Worm (Caenorhabditis elegans) whole organism, mixed stage, embryonic: ENCODE measurements around the gene C15F1.5.

ENCODE experiments used
- bed-3 ChIP-seq: fragments of 200-800 bp; sonication (Bioruptor generic); optimal IDR thresholded peaks from 3 replicates; lab custom pipeline; 2018; ENCODE audit warnings: mild to moderate bottlenecking, missing genetic modification characterization, moderate library complexity, missing compliant biosample characterization
- ceh-43 ChIP-seq: fragments of 200-800 bp; sonication (Bioruptor generic); optimal IDR thresholded peaks from 2 replicates; lab custom pipeline; 2018; ENCODE audit warnings: mild to moderate bottlenecking, missing genetic modification characterization, moderate library complexity, missing compliant biosample characterization
- drap-1 ChIP-seq: fragments of 200-800 bp; sonication (Bioruptor generic); optimal IDR thresholded peaks from 3 replicates; lab custom pipeline; 2018; ENCODE audit warnings: mild to moderate bottlenecking, missing genetic modification characterization, missing compliant biosample characterization
- flh-1 ChIP-seq: fragments of 200-800 bp; sonication (Bioruptor generic); optimal IDR thresholded peaks from 2 replicates; lab custom pipeline; 2018; ENCODE audit warnings: mild to moderate bottlenecking, missing genetic modification characterization, moderate library complexity, missing compliant biosample characterization
- mep-1 ChIP-seq: fragments of 150-350 bp; optimal IDR thresholded peaks from 2 replicates; lab custom pipeline; 2017; ENCODE audit warnings: missing biosample characterization, missing genetic modification reagents, missing genetic modification characterization, inconsistent platforms
- sptf-1 ChIP-seq: sonication (generic microtip); optimal IDR thresholded peaks from 2 replicates; lab custom pipeline; 2017; ENCODE audit warnings: mild to moderate bottlenecking, missing genetic modification characterization, moderate library complexity, missing compliant biosample characterization
- ztf-11 ChIP-seq: fragments of 150-350 bp; optimal IDR thresholded peaks from 2 replicates; lab custom pipeline; 2014; ENCODE audit warnings: missing biosample characterization, missing genetic modification characterization

- peak; percentile 40 for TF ChIP-seq sptf-1 (tag; lab: Kevin White, UChicago)
- TF ChIP-seq ztf-11 (tag; lab: Kevin White, UChicago) = no peak
- TF ChIP-seq mep-1 (tag; lab: Kevin White, UChicago) = no peak
- no peak for TF ChIP-seq drap-1 (GFP tag; lab: Kevin White, UChicago)
- no peak for TF ChIP-seq bed-3 (GFP tag; lab: Kevin White, UChicago)
- TF ChIP-seq flh-1 (GFP tag; lab: Kevin White, UChicago) = no peak
- TF ChIP-seq ceh-43 = peak; percentile 79
Measured at ce11 chrII:6939873-6940272, 30.5 kb downstream of the C15F1.5 start.
